Fruit fly (Drosophila melanogaster) whole organism, pupa: ENCODE data around the gene CG33927.

Experiments
- CG10348 ChIP-seq: fragments of 200-800 bp; sonication (Bioruptor generic); IDR thresholded peaks from 2 replicates; pipeline ENCODE4 v1.3.6; 2022; ENCODE audit warnings: missing biosample characterization, missing genetic modification characterization
- CG12605 ChIP-seq: fragments of 200-800 bp; sonication (Bioruptor generic); IDR thresholded peaks from 2 replicates; pipeline ENCODE4 v1.3.6; 2022; ENCODE audit warnings: missing biosample characterization, missing genetic modification characterization
- CG13204 ChIP-seq: fragments of 200-800 bp; sonication (Bioruptor generic); optimal IDR thresholded peaks from 2 replicates; lab custom pipeline; 2018; ENCODE audit warnings: missing biosample characterization, mild to moderate bottlenecking, missing genetic modification characterization, moderate library complexity
- CG14655 ChIP-seq: fragments of 200-800 bp; sonication (Bioruptor generic); optimal IDR thresholded peaks from 3 replicates; lab custom pipeline; 2017; ENCODE audit warnings: mild to moderate bottlenecking, missing biosample characterization, missing genetic modification reagents, missing genetic modification characterization
- CG15710 ChIP-seq: fragments of 200-800 bp; sonication (Bioruptor generic); optimal IDR thresholded peaks from 2 replicates; lab custom pipeline; 2018; ENCODE audit warnings: missing biosample characterization, mild to moderate bottlenecking, missing genetic modification characterization, moderate library complexity
- CG17806 ChIP-seq: fragments of 200-800 bp; sonication (Bioruptor generic); optimal IDR thresholded peaks from 2 replicates; lab custom pipeline; 2018; ENCODE audit warnings: missing biosample characterization, mild to moderate bottlenecking, missing genetic modification characterization, moderate library complexity
- CG32121 ChIP-seq: fragments of 200-800 bp; sonication (Bioruptor generic); IDR thresholded peaks from 2 replicates; pipeline ENCODE4 v1.3.6; 2022; ENCODE audit warnings: missing biosample characterization, missing genetic modification characterization
- CG34367 ChIP-seq: fragments of 200-800 bp; sonication (Bioruptor generic); optimal IDR thresholded peaks from 2 replicates; lab custom pipeline; 2018; ENCODE audit warnings: missing biosample characterization, mild to moderate bottlenecking, missing genetic modification characterization
- CG4496 ChIP-seq: fragments of 200-800 bp; sonication (Bioruptor generic); IDR thresholded peaks from 3 replicates; pipeline ENCODE4 v1.3.6; 2022; ENCODE audit warnings: missing biosample characterization, missing genetic modification characterization
- CG8159 ChIP-seq: fragments of 200-800 bp; sonication (Bioruptor generic); optimal IDR thresholded peaks from 3 replicates; lab custom pipeline; 2018; ENCODE audit warnings: missing biosample characterization, mild to moderate bottlenecking, missing genetic modification characterization, moderate library complexity
- CG8301 ChIP-seq: fragments of 200-800 bp; sonication (Bioruptor generic); optimal IDR thresholded peaks from 2 replicates; lab custom pipeline; 2018; ENCODE audit warnings: missing biosample characterization, mild to moderate bottlenecking, missing genetic modification characterization
- CG9948 ChIP-seq: fragments of 200-800 bp; sonication (Bioruptor generic); optimal IDR thresholded peaks from 2 replicates; lab custom pipeline; 2018; ENCODE audit warnings: missing biosample characterization, mild to moderate bottlenecking, missing genetic modification characterization, moderate library complexity
- D1 ChIP-seq: fragments of 200-800 bp; sonication (Bioruptor generic); optimal IDR thresholded peaks from 2 replicates; lab custom pipeline; 2018; ENCODE audit warnings: missing biosample characterization, mild to moderate bottlenecking, missing genetic modification characterization, moderate library complexity
- EcR ChIP-seq: fragments of 200-800 bp; sonication (Bioruptor generic); optimal IDR thresholded peaks from 3 replicates; lab custom pipeline; 2019; ENCODE audit warnings: missing biosample characterization, missing genetic modification characterization, mild to moderate bottlenecking, moderate library complexity, missing genetic modification reagents
- Ets98B ChIP-seq: fragments of 200-800 bp; sonication (Bioruptor generic); IDR thresholded peaks from 2 replicates; pipeline ENCODE4 v1.3.6; 2022; ENCODE audit warnings: missing biosample characterization, missing genetic modification characterization
- Pif1A ChIP-seq: fragments of 200-800 bp; sonication (Bioruptor generic); optimal IDR thresholded peaks from 3 replicates; lab custom pipeline; 2016; ENCODE audit warnings: missing biosample characterization, missing genetic modification characterization
- Pif1B ChIP-seq: fragments of 200-800 bp; sonication (Bioruptor generic); optimal IDR thresholded peaks from 3 replicates; lab custom pipeline; 2016; ENCODE audit warnings: missing biosample characterization, missing genetic modification characterization
- Snoo ChIP-seq: fragments of 200-800 bp; sonication (Bioruptor generic); optimal IDR thresholded peaks from 3 replicates; lab custom pipeline; 2017; ENCODE audit warnings: missing biosample characterization, mild to moderate bottlenecking, missing genetic modification characterization, inconsistent platforms
- fd96Ca ChIP-seq: fragments of 200-800 bp; sonication (Bioruptor generic); IDR thresholded peaks from 3 replicates; pipeline ENCODE4 v1.3.6; 2022; ENCODE audit warnings: missing biosample characterization, missing genetic modification characterization
- gl ChIP-seq: fragments of 200-800 bp; sonication (Bioruptor generic); optimal IDR thresholded peaks from 2 replicates; lab custom pipeline; 2018; ENCODE audit warnings: missing biosample characterization, mild to moderate bottlenecking, missing genetic modification characterization
- rn ChIP-seq: fragments of 200-800 bp; sonication (Bioruptor generic); IDR thresholded peaks from 2 replicates; pipeline ENCODE4 v1.3.6; 2022; ENCODE audit warnings: missing biosample characterization, missing genetic modification characterization

The CG33927 gene

dm6 chr3R:4645457-4646082, 44.8 kb downstream of the CG33927 start, which contains the start of the genes Dlip2 and rpk:
Dlip2 (minus strand) TSS chr3R:4645655.
rpk (plus strand) TSS chr3R:4645981.
- TF ChIP-seq Pif1B (GFP tag; lab: Kevin White, UChicago) (no peak), CG8159 (tag; lab: Kevin White, UChicago) (peak; percentile 1), Ets98B (GFP tag; lab: Robert Waterston, UW) (no peak)

dm6 chr3R:4641616-4642102, 48.7 kb downstream of the CG33927 start, which contains the start of the genes CG9775, MED31 and slx1:
CG9775 (minus strand) TSS chr3R:4641838.
MED31 (plus strand) TSS chr3R:4641963.
slx1 (plus strand) TSS chr3R:4641963.
- TF ChIP-seq CG32121 (GFP tag; lab: Robert Waterston, UW) (peak; percentile 84), CG13204 (GFP tag; lab: Kevin White, UChicago) (no peak), Snoo (tag; lab: Kevin White, UChicago) (peak; percentile 74), Pif1A (GFP tag; lab: Kevin White, UChicago) (peak; percentile 49), CG8301 (tag; lab: Kevin White, UChicago) (peak; percentile 76), CG34367 (tag; lab: Kevin White, UChicago) (peak; percentile 62), CG12605 (GFP tag; lab: Robert Waterston, UW) (no peak), D1 (peak; percentile 20), Pif1B (GFP tag; lab: Kevin White, UChicago) (peak; percentile 29), CG8159 (tag; lab: Kevin White, UChicago) (peak; percentile 84), CG17806 (tag; lab: Kevin White, UChicago) (peak; percentile 81), fd96Ca (GFP tag; lab: Robert Waterston, UW) (no peak), rn (GFP tag; lab: Robert Waterston, UW) (peak; percentile 76), EcR (GFP tag; lab: Kevin White, UChicago) (no peak), CG10348 (GFP tag; lab: Robert Waterston, UW) (no peak), CG4496 (GFP tag; lab: Robert Waterston, UW) (peak; percentile 80), Ets98B (GFP tag; lab: Robert Waterston, UW) (peak; percentile 75), CG15710 (tag; lab: Kevin White, UChicago) (peak; percentile 78), CG14655 (no peak), CG9948 (peak; percentile 75), gl (tag; lab: Kevin White, UChicago) (no peak)

- no peak for TF ChIP-seq CG15710 (tag; lab: Kevin White, UChicago)
- TF ChIP-seq fd96Ca (GFP tag; lab: Robert Waterston, UW) = no peak
- no peak for TF ChIP-seq CG34367 (tag; lab: Kevin White, UChicago)
- TF ChIP-seq Snoo (tag; lab: Kevin White, UChicago) = no peak
- TF ChIP-seq CG8159 (tag; lab: Kevin White, UChicago) = no peak
- no peak for TF ChIP-seq Pif1B (GFP tag; lab: Kevin White, UChicago)
- no peak for TF ChIP-seq CG13204 (GFP tag; lab: Kevin White, UChicago)
- no peak for TF ChIP-seq D1
- TF ChIP-seq CG8301 (tag; lab: Kevin White, UChicago) = no peak
- TF ChIP-seq rn (GFP tag; lab: Robert Waterston, UW) = no peak
- TF ChIP-seq, all 21 proteins: peak for 0
These were observed 49.2 kb downstream of the CG33927 start for dm6 chr3R:4641254-4641573.

dm6 chr3R:4640546-4641253, 49.7 kb downstream of the CG33927 start:
- no peak for TF ChIP-seq EcR (GFP tag; lab: Kevin White, UChicago)
- TF ChIP-seq CG34367 (tag; lab: Kevin White, UChicago) = no peak
- no peak for TF ChIP-seq CG10348 (GFP tag; lab: Robert Waterston, UW)
- TF ChIP-seq CG32121 (GFP tag; lab: Robert Waterston, UW) = no peak
- no peak for TF ChIP-seq Ets98B (GFP tag; lab: Robert Waterston, UW)
- TF ChIP-seq CG12605 (GFP tag; lab: Robert Waterston, UW) = no peak
- TF ChIP-seq CG15710 (tag; lab: Kevin White, UChicago) = no peak
- TF ChIP-seq CG8301 (tag; lab: Kevin White, UChicago) = no peak
- TF ChIP-seq fd96Ca (GFP tag; lab: Robert Waterston, UW) = no peak
- no peak for TF ChIP-seq Pif1A (GFP tag; lab: Kevin White, UChicago)
- no peak for TF ChIP-seq CG13204 (GFP tag; lab: Kevin White, UChicago)
- no peak for TF ChIP-seq Pif1B (GFP tag; lab: Kevin White, UChicago)
